Worm (Caenorhabditis elegans) whole organism, late embryonic: ENCODE data around the gene Y73C8B.9.

Source experiments
- C08G9.2 ChIP-seq: sonication (generic microtip); optimal IDR thresholded peaks from 2 replicates; lab custom pipeline; 2016; ENCODE audit warnings: mild to moderate bottlenecking, missing genetic modification characterization, moderate library complexity, missing compliant biosample characterization
- C38D4.7 ChIP-seq: fragments of 200-800 bp; sonication (Bioruptor generic); optimal IDR thresholded peaks from 2 replicates; lab custom pipeline; 2018; ENCODE audit warnings: mild to moderate bottlenecking, missing genetic modification characterization, moderate library complexity, missing compliant biosample characterization
- F13H6.1 ChIP-seq: sonication (generic microtip); optimal IDR thresholded peaks from 2 replicates; lab custom pipeline; 2016; ENCODE audit warnings: missing genetic modification characterization, missing compliant biosample characterization
- K02D7.2 ChIP-seq: sonication (generic microtip); optimal IDR thresholded peaks from 2 replicates; lab custom pipeline; 2017; ENCODE audit warnings: mild to moderate bottlenecking, missing genetic modification characterization, missing compliant biosample characterization
- K09A11.1 ChIP-seq: sonication (generic microtip); optimal IDR thresholded peaks from 2 replicates; lab custom pipeline; 2017; ENCODE audit warnings: antibody characterized with exemption, mild to moderate bottlenecking, missing genetic modification characterization, missing compliant biosample characterization; ENCODE audit not compliant: insufficient read depth
- T23F11.4 ChIP-seq: fragments of 200-800 bp; sonication (Bioruptor generic); optimal IDR thresholded peaks from 2 replicates; lab custom pipeline; 2018; ENCODE audit warnings: mild to moderate bottlenecking, missing genetic modification characterization, missing compliant biosample characterization
- Y22D7AL.16 ChIP-seq: sonication (generic microtip); optimal IDR thresholded peaks from 2 replicates; lab custom pipeline; 2016; ENCODE audit warnings: missing genetic modification characterization, missing compliant biosample characterization
- ahr-1 ChIP-seq: sonication (generic microtip); optimal IDR thresholded peaks from 2 replicates; lab custom pipeline; 2016; ENCODE audit warnings: missing genetic modification characterization, missing compliant biosample characterization
- ama-1 ChIP-seq: fragments of 150-350 bp; optimal IDR thresholded peaks from 2 replicates; lab custom pipeline; 2014
- ceh-14 ChIP-seq: sonication (generic microtip); optimal IDR thresholded peaks from 2 replicates; lab custom pipeline; 2016; ENCODE audit warnings: missing genotype, missing genetic modification characterization, missing compliant biosample characterization
- ceh-18 ChIP-seq: sonication (generic microtip); optimal IDR thresholded peaks from 2 replicates; lab custom pipeline; 2016; ENCODE audit warnings: missing genetic modification characterization, missing compliant biosample characterization
- ceh-22 ChIP-seq: sonication (generic microtip); optimal IDR thresholded peaks from 2 replicates; lab custom pipeline; 2017; ENCODE audit warnings: missing biosample characterization, missing genetic modification characterization
- ceh-6 ChIP-seq: fragments of 200-800 bp; sonication (Bioruptor generic); optimal IDR thresholded peaks from 2 replicates; lab custom pipeline; 2018; ENCODE audit warnings: mild to moderate bottlenecking, missing genetic modification characterization, missing compliant biosample characterization
- ceh-9 ChIP-seq: sonication (generic microtip); optimal IDR thresholded peaks from 2 replicates; lab custom pipeline; 2016; ENCODE audit warnings: mild to moderate bottlenecking, missing genetic modification characterization, inconsistent platforms, missing compliant biosample characterization
- che-1 ChIP-seq: sonication (generic microtip); optimal IDR thresholded peaks from 2 replicates; lab custom pipeline; 2016; ENCODE audit warnings: mild to moderate bottlenecking, missing genetic modification characterization, missing compliant biosample characterization
- dmd-4 ChIP-seq: sonication (generic microtip); optimal IDR thresholded peaks from 2 replicates; lab custom pipeline; 2016; ENCODE audit warnings: borderline replicate concordance, missing genetic modification characterization, missing compliant biosample characterization
- dve-1 ChIP-seq: sonication (generic microtip); optimal IDR thresholded peaks from 2 replicates; lab custom pipeline; 2017; ENCODE audit warnings: antibody characterized with exemption, mild to moderate bottlenecking, missing genetic modification characterization, missing compliant biosample characterization
- ets-4 ChIP-seq: sonication (generic microtip); optimal IDR thresholded peaks from 2 replicates; lab custom pipeline; 2016; ENCODE audit warnings: missing genetic modification characterization, missing compliant biosample characterization
- fkh-10 ChIP-seq: fragments of 150-350 bp; optimal IDR thresholded peaks from 2 replicates; lab custom pipeline; 2014; ENCODE audit warnings: missing biosample characterization, missing genetic modification reagents, missing genetic modification characterization
- fkh-6 ChIP-seq: sonication (generic microtip); optimal IDR thresholded peaks from 2 replicates; lab custom pipeline; 2016; ENCODE audit warnings: missing genetic modification characterization, missing compliant biosample characterization
- hlh-13 ChIP-seq: fragments of 200-800 bp; sonication (Bioruptor generic); optimal IDR thresholded peaks from 2 replicates; lab custom pipeline; 2018; ENCODE audit warnings: mild to moderate bottlenecking, missing genetic modification characterization, missing compliant biosample characterization
- hlh-8 ChIP-seq: sonication (generic microtip); optimal IDR thresholded peaks from 2 replicates; lab custom pipeline; 2016; ENCODE audit warnings: missing genotype, missing genetic modification characterization, missing compliant biosample characterization
- lim-6 ChIP-seq: sonication (generic microtip); optimal IDR thresholded peaks from 2 replicates; lab custom pipeline; 2016; ENCODE audit warnings: missing genetic modification characterization, missing compliant biosample characterization
- madf-2 ChIP-seq: sonication (generic microtip); optimal IDR thresholded peaks from 2 replicates; lab custom pipeline; 2017; ENCODE audit warnings: missing genetic modification characterization, missing compliant biosample characterization
- mec-3 ChIP-seq: sonication (generic microtip); optimal IDR thresholded peaks from 2 replicates; lab custom pipeline; 2016; ENCODE audit warnings: borderline replicate concordance, missing genetic modification characterization, missing compliant biosample characterization
- nhr-11 ChIP-seq: fragments of 150-350 bp; optimal IDR thresholded peaks from 2 replicates; lab custom pipeline; 2014; ENCODE audit warnings: missing biosample characterization, missing genetic modification characterization
- odd-2 ChIP-seq: sonication (generic microtip); optimal IDR thresholded peaks from 2 replicates; lab custom pipeline; 2017; ENCODE audit warnings: antibody characterized with exemption, mild to moderate bottlenecking, missing genetic modification characterization, missing compliant biosample characterization
- pag-3 ChIP-seq: sonication (generic microtip); optimal IDR thresholded peaks from 2 replicates; lab custom pipeline; 2016; ENCODE audit warnings: missing compliant biosample characterization, missing genetic modification characterization, borderline replicate concordance
- pat-9 ChIP-seq: fragments of 200-800 bp; sonication (Bioruptor generic); optimal IDR thresholded peaks from 2 replicates; lab custom pipeline; 2018; ENCODE audit warnings: mild to moderate bottlenecking, missing genetic modification characterization, moderate library complexity, missing compliant biosample characterization
- pax-1 ChIP-seq: fragments of 150-350 bp; optimal IDR thresholded peaks from 2 replicates; lab custom pipeline; 2014; ENCODE audit warnings: missing biosample characterization, missing genetic modification characterization
- pha-2 ChIP-seq: sonication (generic microtip); optimal IDR thresholded peaks from 2 replicates; lab custom pipeline; 2017; ENCODE audit warnings: mild to moderate bottlenecking, missing genetic modification characterization, missing compliant biosample characterization
- pha-4 ChIP-seq: fragments of 150-350 bp; optimal IDR thresholded peaks from 2 replicates; lab custom pipeline; 2018; ENCODE audit warnings: missing biosample characterization, missing genetic modification reagents, missing genetic modification characterization
- pqm-1 ChIP-seq: sonication (generic microtip); optimal IDR thresholded peaks from 2 replicates; lab custom pipeline; 2016; ENCODE audit warnings: missing genetic modification characterization, missing compliant biosample characterization
- pros-1 ChIP-seq: fragments of 150-350 bp; optimal IDR thresholded peaks from 2 replicates; lab custom pipeline; 2014; ENCODE audit warnings: missing biosample characterization, missing genetic modification reagents, missing genetic modification characterization
- ref-2 ChIP-seq: sonication (generic microtip); optimal IDR thresholded peaks from 2 replicates; lab custom pipeline; 2016; ENCODE audit warnings: missing genetic modification characterization, missing compliant biosample characterization
- rnt-1 ChIP-seq: sonication (generic microtip); optimal IDR thresholded peaks from 2 replicates; lab custom pipeline; 2016; ENCODE audit warnings: missing genetic modification characterization, missing compliant biosample characterization
- tbx-2 ChIP-seq: sonication (generic microtip); optimal IDR thresholded peaks from 2 replicates; lab custom pipeline; 2016; ENCODE audit warnings: missing genetic modification characterization, missing compliant biosample characterization
- unc-3 ChIP-seq, 2 experiments: fragments of 200-800 bp in 1 of 2; sonication (Bioruptor generic) in 1 of 2; sonication (generic microtip) in 1 of 2; conservative IDR thresholded peaks in 1 of 2; optimal IDR thresholded peaks in 1 of 2; 2 replicates each; pipeline versions ENCODE4 v1.3.6 to Lab custom; 2016 to 2022; ENCODE audit warnings: missing compliant biosample characterization in 2 of 2, missing genetic modification characterization in 2 of 2, missing genetic modification reagents in 1 of 2
- unc-42 ChIP-seq: sonication (generic microtip); optimal IDR thresholded peaks from 2 replicates; lab custom pipeline; 2016; ENCODE audit warnings: missing genotype, missing genetic modification characterization, missing compliant biosample characterization
- unc-86 ChIP-seq: sonication (generic microtip); optimal IDR thresholded peaks from 2 replicates; lab custom pipeline; 2016; ENCODE audit warnings: missing genetic modification characterization, missing compliant biosample characterization
- zip-5 ChIP-seq: sonication (generic microtip); optimal IDR thresholded peaks from 2 replicates; lab custom pipeline; 2016; ENCODE audit warnings: missing genetic modification characterization, missing compliant biosample characterization

The Y73C8B.9 gene

ce11 chrV:3165438-3165837 is 27.9 kb upstream of the Y73C8B.9 start, which contains the start of gene C36C5.14:
C36C5.14 (minus strand) TSS chrV:3165538.
- no peak for TF ChIP-seq rnt-1 (tag; lab: Kevin White, UChicago)
- no peak for TF ChIP-seq ahr-1
- TF ChIP-seq lim-6 (tag; lab: Kevin White, UChicago): no peak
- TF ChIP-seq zip-5 (tag; lab: Kevin White, UChicago): no peak
- TF ChIP-seq C38D4.7 (GFP tag; lab: Kevin White, UChicago): no peak
- no peak for TF ChIP-seq ceh-18 (tag; lab: Kevin White, UChicago)
- no peak for TF ChIP-seq fkh-10 (GFP tag; lab: Kevin White, UChicago)
- TF ChIP-seq unc-42 (tag; lab: Kevin White, UChicago): no peak
- TF ChIP-seq nhr-11 (tag; lab: Kevin White, UChicago): no peak
- no peak for TF ChIP-seq ama-1 (lab: Kevin White, UChicago)
- TF ChIP-seq hlh-8: no peak

- TF ChIP-seq unc-3 (GFP tag; conservative IDR thresholded peaks at IDR 0.05; lab: Robert Waterston, UW): no peak
- no peak for TF ChIP-seq unc-3 (tag; optimal IDR thresholded peaks at IDR 0.05; lab: Kevin White, UChicago)
- TF ChIP-seq pha-2: no peak
- no peak for TF ChIP-seq lim-6 (tag; lab: Kevin White, UChicago)
Measured at ce11 chrV:3166260-3166659, 27.1 kb upstream of the Y73C8B.9 start, which contains the start of gene C36C5.4. C36C5.4 (plus strand) TSS chrV:3166560.

ce11 chrV:3168650-3169049 is 24.7 kb upstream of the Y73C8B.9 start, which contains the start of gene C36C5.15:
C36C5.15 (minus strand) TSS chrV:3168750.
- TF ChIP-seq pax-1 (tag; lab: Kevin White, UChicago): no peak

DNA sequence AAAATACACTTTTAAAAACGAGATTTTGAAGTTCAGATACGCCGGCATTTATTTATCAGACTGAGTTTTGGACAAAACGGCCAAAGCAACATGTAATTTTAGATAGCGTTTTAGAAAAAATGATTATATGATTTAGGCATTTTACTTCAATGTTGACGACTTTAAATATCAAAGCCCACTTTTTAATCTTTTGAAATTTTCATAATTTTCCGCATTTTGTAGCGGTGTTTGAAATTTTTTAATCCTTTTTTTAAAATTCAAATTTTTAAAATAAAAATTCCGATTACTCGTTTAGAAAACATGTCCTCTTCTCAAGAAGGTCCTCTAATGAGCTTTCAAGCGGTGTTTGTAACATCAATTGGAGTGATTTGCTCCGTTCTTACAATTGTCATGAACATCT is 23.5 kb upstream of the Y73C8B.9 start, which contains the start of gene srbc-6:
Gene srbc-6, plus strand, starts transcription at position 301 of the 400 bp plus-strand sequence.
- TF ChIP-seq ceh-14 (tag; lab: Kevin White, UChicago) (no peak), odd-2 (tag; lab: Kevin White, UChicago) (no peak), T23F11.4 (GFP tag; lab: Kevin White, UChicago) (no peak), ets-4 (tag; lab: Kevin White, UChicago) (no peak), fkh-6 (tag; lab: Kevin White, UChicago) (no peak), mec-3 (tag; lab: Kevin White, UChicago) (no peak), pqm-1 (tag; lab: Kevin White, UChicago) (no peak), hlh-13 (GFP tag; lab: Kevin White, UChicago) (no peak)

- TF ChIP-seq K09A11.1 (tag; lab: Kevin White, UChicago) (no peak), ceh-6 (GFP tag; lab: Kevin White, UChicago) (no peak), C38D4.7 (GFP tag; lab: Kevin White, UChicago) (no peak), hlh-13 (GFP tag; lab: Kevin White, UChicago) (no peak), tbx-2 (tag; lab: Kevin White, UChicago) (no peak), unc-86 (tag; lab: Kevin White, UChicago) (no peak), fkh-6 (tag; lab: Kevin White, UChicago) (no peak), Y22D7AL.16 (tag; lab: Kevin White, UChicago) (no peak), unc-42 (tag; lab: Kevin White, UChicago) (no peak), madf-2 (tag; lab: Kevin White, UChicago) (no peak), fkh-10 (GFP tag; lab: Kevin White, UChicago) (no peak)
Measured at ce11 chrV:3171625-3172024, 21.7 kb upstream of the Y73C8B.9 start.

DNA sequence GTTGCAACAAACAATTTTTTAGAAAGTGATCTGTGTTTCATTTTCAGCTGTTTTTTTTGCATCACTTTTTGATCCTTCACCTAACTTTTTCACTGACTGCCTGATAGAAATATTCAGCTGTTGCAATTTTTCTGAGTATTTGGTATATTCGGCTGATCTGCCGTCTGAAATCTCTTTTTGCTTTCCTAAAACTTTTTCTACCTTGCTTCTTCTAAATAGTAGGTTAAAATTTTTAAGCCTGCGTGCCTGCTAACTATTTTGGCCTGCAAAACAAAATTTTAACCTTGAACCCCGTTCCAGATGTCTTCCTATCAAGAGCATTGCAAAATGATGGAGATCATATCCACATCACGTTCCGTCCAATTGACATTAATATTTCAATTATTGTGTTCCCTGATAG is 17.2 kb upstream of the Y73C8B.9 start, which contains the start of gene srab-8:
Gene srab-8, plus strand, starts transcription at position 301 of the 400 bp plus-strand sequence.
- no peak for TF ChIP-seq dve-1
- no peak for TF ChIP-seq pha-4 (tag; lab: Kevin White, UChicago)
- TF ChIP-seq pros-1 (tag; lab: Kevin White, UChicago): no peak
- TF ChIP-seq tbx-2 (tag; lab: Kevin White, UChicago): no peak
- no peak for TF ChIP-seq C08G9.2 (tag; lab: Kevin White, UChicago)
- TF ChIP-seq ceh-9 (tag; lab: Kevin White, UChicago): no peak
- TF ChIP-seq ref-2 (tag; lab: Kevin White, UChicago): no peak
- no peak for TF ChIP-seq F13H6.1 (tag; lab: Kevin White, UChicago)
- no peak for TF ChIP-seq pha-2
- TF ChIP-seq che-1 (tag; lab: Kevin White, UChicago): no peak
- TF ChIP-seq K02D7.2 (tag; lab: Kevin White, UChicago): no peak
- TF ChIP-seq dmd-4 (tag; lab: Kevin White, UChicago): no peak
- TF ChIP-seq odd-2 (tag; lab: Kevin White, UChicago): no peak
- no peak for TF ChIP-seq pag-3 (tag; lab: Kevin White, UChicago)
- TF ChIP-seq ama-1 (lab: Kevin White, UChicago): no peak
- no peak for TF ChIP-seq nhr-11 (tag; lab: Kevin White, UChicago)
- TF ChIP-seq ceh-22 (tag; lab: Kevin White, UChicago): no peak
- no peak for TF ChIP-seq unc-3 (GFP tag; conservative IDR thresholded peaks at IDR 0.05; lab: Robert Waterston, UW)
- TF ChIP-seq unc-3 (tag; optimal IDR thresholded peaks at IDR 0.05; lab: Kevin White, UChicago): no peak
- TF ChIP-seq pat-9 (tag; lab: Kevin White, UChicago): no peak
- no peak for TF ChIP-seq ets-4 (tag; lab: Kevin White, UChicago)
